Worm (Caenorhabditis elegans): ENCODE results near the gene C49F5.6.

The C49F5.6 gene

DNA sequence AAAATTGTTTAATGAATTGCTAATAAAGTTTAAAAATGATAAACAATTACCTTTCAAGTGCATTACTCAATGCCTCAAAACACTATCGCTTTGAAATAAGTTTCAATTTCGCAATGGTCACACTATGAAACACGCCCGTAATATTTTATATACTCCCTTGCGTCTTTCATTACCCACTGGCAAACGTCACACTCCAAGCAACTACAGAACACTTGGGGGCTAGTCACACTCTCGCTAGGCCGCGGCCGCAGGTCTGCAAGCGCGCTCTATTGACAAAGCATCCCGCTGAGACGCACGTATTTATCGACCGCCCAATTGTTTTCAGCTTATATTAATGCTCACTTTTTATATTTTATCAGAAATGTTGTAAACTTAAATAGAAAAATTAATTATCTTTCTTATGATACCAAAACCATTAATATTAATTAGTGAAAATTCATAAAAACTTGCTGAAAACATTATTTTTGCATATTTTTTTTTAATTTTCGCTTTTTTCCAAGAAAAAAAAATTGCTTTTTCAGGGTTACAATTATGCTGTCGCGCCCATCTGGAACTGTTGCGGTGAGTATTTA, 29.9 kb downstream of the C49F5.6 start, which contains the start of the genes nmat-1 and ucr-2.1 (continued):
- TF ChIP-seq hlh-30 (tag; optimal IDR thresholded peaks at IDR 0.05; ENCODE audit: insufficient read depth), result peak; percentile 66
- TF ChIP-seq unc-3 (GFP tag; conservative IDR thresholded peaks at IDR 0.05), result no peak
- peak; percentile 18 for TF ChIP-seq unc-3 (tag; optimal IDR thresholded peaks at IDR 0.05)
- TF ChIP-seq sdc-2 (tag; optimal IDR thresholded peaks at IDR 0.05), result peak; percentile 33
- TF ChIP-seq syd-9 (tag; optimal IDR thresholded peaks at IDR 0.05), result no peak

DNA sequence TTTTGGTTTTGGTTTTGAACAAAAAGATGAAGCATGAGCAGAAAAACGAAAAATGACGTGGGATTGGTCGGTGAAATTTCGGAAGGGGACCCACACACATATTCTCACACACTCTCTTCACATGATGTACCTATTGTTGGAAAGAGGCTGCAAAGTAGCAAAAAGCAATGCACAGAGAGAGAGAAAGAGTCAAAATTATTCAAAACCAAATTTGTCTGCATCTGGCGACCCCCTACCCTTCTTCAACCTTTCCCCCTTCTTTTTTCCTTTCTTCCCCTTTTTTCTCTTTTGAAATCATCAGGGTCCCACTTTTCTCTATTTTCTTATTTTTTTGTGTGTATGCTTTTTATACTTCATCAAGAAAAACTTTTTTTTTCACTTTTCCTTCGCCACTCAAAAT, 33.3 kb downstream of the C49F5.6 start:
- no peak for TF ChIP-seq che-1 (tag; optimal IDR thresholded peaks at IDR 0.05)
- TF ChIP-seq unc-42 (tag; optimal IDR thresholded peaks at IDR 0.05), result peak; percentile 57

DNA sequence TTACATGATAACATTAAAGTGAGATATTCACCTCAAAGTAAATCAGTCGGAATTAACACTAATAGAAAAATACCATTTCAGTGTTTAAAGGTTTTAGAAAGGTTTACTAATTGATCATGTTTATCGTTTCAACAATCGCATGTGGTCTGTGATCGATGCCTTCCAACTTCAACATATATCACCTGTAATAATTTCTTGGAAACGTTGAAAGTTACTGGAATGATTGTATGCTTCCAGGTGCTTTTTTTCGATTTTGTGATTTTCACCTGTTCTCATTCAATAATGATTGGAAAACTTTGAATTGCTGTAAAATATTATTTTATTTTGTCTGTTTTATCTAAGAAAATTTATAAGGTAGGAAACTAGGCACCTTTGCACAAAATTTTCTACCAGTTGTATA, 34.4 kb downstream of the C49F5.6 start:
- TF ChIP-seq ama-1 (optimal IDR thresholded peaks at IDR 0.05) (no peak), unc-3 (GFP tag; conservative IDR thresholded peaks at IDR 0.05) (no peak), unc-3 (tag; optimal IDR thresholded peaks at IDR 0.05) (no peak), ceh-31 (tag; optimal IDR thresholded peaks at IDR 0.05) (no peak), C08G9.2 (tag; optimal IDR thresholded peaks at IDR 0.05) (no peak), ceh-45 (GFP tag; IDR thresholded peaks at IDR 0.05) (no peak), eyg-1 (tag; optimal IDR thresholded peaks at IDR 0.05) (no peak), nhr-11 (tag; optimal IDR thresholded peaks at IDR 0.05) (no peak)

DNA sequence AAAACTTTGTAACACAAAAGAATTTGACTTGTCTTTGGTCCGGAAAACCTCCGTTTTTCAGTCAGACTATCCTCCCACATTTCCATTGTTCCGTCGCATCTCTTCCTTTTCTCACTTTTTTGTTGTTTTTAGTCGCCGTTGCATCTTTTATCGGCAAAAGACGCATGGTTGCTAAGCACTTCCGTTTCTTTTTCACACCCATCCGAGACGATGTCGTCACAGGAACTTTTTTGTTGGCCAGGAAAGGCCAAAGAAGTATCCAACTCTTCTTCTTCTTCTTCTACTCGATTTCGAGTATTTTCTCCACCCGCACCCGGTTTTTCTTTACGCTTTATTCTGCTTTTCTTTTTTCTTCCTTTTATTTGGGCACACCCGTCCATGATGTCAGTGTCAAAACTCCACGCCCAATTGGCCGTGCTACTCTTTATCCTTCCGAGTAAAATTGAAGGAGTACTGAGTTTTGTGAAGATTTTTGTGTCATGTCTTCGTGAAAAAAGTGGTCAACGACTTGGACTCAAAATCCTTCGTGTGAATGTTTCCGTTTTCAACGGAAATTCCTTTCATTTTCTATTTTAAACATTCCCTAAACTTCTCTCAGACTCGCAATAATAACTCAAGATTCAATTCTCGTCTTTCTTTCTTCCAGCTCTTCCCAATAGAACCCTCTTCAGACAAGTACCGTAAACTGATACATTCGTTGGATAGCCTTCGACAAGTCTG, 37.1 kb downstream of the C49F5.6 start, which contains the start of gene B0198.2:
TSS of gene B0198.2 (plus strand) at position 670 of the 720 bp plus-strand sequence.
- TF ChIP-seq npax-4 (tag; optimal IDR thresholded peaks at IDR 0.05), result no peak
- no peak for TF ChIP-seq tbx-2 (tag; optimal IDR thresholded peaks at IDR 0.05)
- TF ChIP-seq elt-2 (tag; optimal IDR thresholded peaks at IDR 0.05), result no peak
- no peak for TF ChIP-seq ceh-48 (tag; optimal IDR thresholded peaks at IDR 0.05)
- TF ChIP-seq ceh-19 (GFP tag; optimal IDR thresholded peaks at IDR 0.05), result no peak
- TF ChIP-seq ztf-16 (tag; optimal IDR thresholded peaks at IDR 0.05), result no peak
- no peak for TF ChIP-seq pha-2 (tag; optimal IDR thresholded peaks at IDR 0.05)
- TF ChIP-seq eyg-1 (tag; optimal IDR thresholded peaks at IDR 0.05), result no peak
- no peak for TF ChIP-seq pqm-1 (tag; optimal IDR thresholded peaks at IDR 0.05)
- TF ChIP-seq pag-3 (tag; optimal IDR thresholded peaks at IDR 0.05; ENCODE audit: borderline replicate concordance), result no peak
- TF ChIP-seq T23F11.4 (GFP tag; optimal IDR thresholded peaks at IDR 0.05), result no peak
- no peak for TF ChIP-seq hlh-8 (tag; optimal IDR thresholded peaks at IDR 0.05)
- no peak for TF ChIP-seq tbx-7 (tag; optimal IDR thresholded peaks at IDR 0.05)
- TF ChIP-seq dve-1 (tag; optimal IDR thresholded peaks at IDR 0.05), result no peak
- no peak for TF ChIP-seq Y22D7AL.16 (tag; optimal IDR thresholded peaks at IDR 0.05)
- TF ChIP-seq C38D4.7 (GFP tag; optimal IDR thresholded peaks at IDR 0.05), result no peak
- TF ChIP-seq hlh-15 (tag; optimal IDR thresholded peaks at IDR 0.05), result no peak
- no peak for TF ChIP-seq unc-42 (tag; optimal IDR thresholded peaks at IDR 0.05)
- TF ChIP-seq ceh-24 (tag; optimal IDR thresholded peaks at IDR 0.05), result no peak

DNA sequence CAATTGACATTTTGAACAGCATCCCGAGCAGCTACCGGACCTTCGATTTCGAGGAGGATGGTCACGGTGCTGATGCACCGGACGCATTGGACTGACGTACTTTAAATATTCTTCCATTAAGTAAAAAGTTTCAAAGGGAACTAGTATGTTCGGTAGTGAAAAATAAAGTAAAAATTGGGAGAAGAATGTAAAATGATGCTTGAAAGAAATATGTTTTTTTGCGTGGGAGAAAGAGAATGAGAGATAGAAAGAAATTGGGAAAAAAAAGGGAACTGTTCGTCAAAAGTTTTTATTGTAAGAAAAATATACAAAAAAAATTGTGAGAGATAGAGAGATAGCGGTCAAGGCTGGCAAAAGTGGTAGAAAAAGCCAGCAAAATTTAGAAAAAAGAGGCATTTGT, 45.8 kb downstream of the C49F5.6 start, which contains the start of gene tsp-20:
TSS of gene tsp-20 (minus strand) at position 101 of the 400 bp plus-strand sequence.
- TF ChIP-seq ets-4 (tag; optimal IDR thresholded peaks at IDR 0.05) (no peak), ref-2 (tag; optimal IDR thresholded peaks at IDR 0.05) (no peak), syd-9 (tag; optimal IDR thresholded peaks at IDR 0.05) (no peak), ceh-45 (GFP tag; IDR thresholded peaks at IDR 0.05) (no peak)

DNA sequence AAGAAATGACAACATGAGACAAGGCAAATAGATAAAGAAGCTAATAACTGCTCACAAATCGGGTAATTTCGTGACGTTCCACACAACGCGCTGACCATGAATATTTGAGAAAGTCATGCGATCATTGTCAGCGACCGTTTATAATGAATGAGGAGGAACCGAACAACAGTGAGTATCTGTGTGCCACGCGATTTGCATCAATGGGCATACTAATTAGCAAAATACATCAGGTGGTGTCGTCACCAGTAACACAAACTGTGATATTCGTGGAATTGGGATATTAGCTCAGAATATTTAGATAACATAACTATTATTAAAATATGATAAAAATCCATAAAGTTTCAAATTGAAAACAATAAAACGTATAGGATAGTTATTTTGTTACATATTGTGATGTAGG, 46.5 kb downstream of the C49F5.6 start:
- TF ChIP-seq tbx-2 (tag; optimal IDR thresholded peaks at IDR 0.05) (no peak), C08G9.2 (tag; optimal IDR thresholded peaks at IDR 0.05) (no peak), che-1 (tag; optimal IDR thresholded peaks at IDR 0.05) (no peak), F13H6.1 (tag; optimal IDR thresholded peaks at IDR 0.05) (no peak), fkh-10 (GFP tag; optimal IDR thresholded peaks at IDR 0.05) (no peak), hlh-13 (GFP tag; optimal IDR thresholded peaks at IDR 0.05) (no peak), ceh-24 (tag; optimal IDR thresholded peaks at IDR 0.05) (no peak)

Measured in whole organism, late embryonic.